Worm (Caenorhabditis elegans): ENCODE results near the gene F14H3.4.

F14H3.4 gene

ce11 chrV:16047052-16047451 is 7.8 kb downstream of the F14H3.4 start:
- TF ChIP-seq unc-39 (tag; optimal IDR thresholded peaks at IDR 0.05) (no peak), cey-2 (tag; optimal IDR thresholded peaks at IDR 0.05; ENCODE audit: borderline replicate concordance, insufficient read depth) (no peak), set-16 (GFP tag; IDR thresholded peaks at IDR 0.05) (peak; percentile 90), lin-38 (GFP tag; IDR thresholded peaks at IDR 0.05) (no peak), ceh-82 (tag; optimal IDR thresholded peaks at IDR 0.05) (no peak)

ce11 chrV:16046573-16046972 is 8.3 kb downstream of the F14H3.4 start, which contains the start of gene ZK285.2:
Gene ZK285.2 (plus strand): TSS chrV:16046873.
- TF ChIP-seq lin-29 (GFP tag; IDR thresholded peaks at IDR 0.05) (no peak), nhr-111 (GFP tag; optimal IDR thresholded peaks at IDR 0.05) (no peak), ZK337.2 (GFP tag; IDR thresholded peaks at IDR 0.05) (no peak), nhr-10 (tag; optimal IDR thresholded peaks at IDR 0.05) (no peak), aha-1 (tag) (no peak), fkh-10 (GFP tag; optimal IDR thresholded peaks at IDR 0.05) (no peak), nhr-25 (tag; optimal IDR thresholded peaks at IDR 0.05; ENCODE audit: borderline replicate concordance, insufficient read depth) (no peak), ceh-44 (GFP tag; IDR thresholded peaks at IDR 0.05) (no peak), php-3 (GFP tag; IDR thresholded peaks at IDR 0.05) (no peak), snpc-1.2 (GFP tag; IDR thresholded peaks at IDR 0.05) (no peak)

- TF ChIP-seq mxl-2 (GFP tag; conservative IDR thresholded peaks at IDR 0.05) (no peak), spr-3 (GFP tag; optimal IDR thresholded peaks at IDR 0.05) (no peak), nhr-48 (tag; optimal IDR thresholded peaks at IDR 0.05) (peak; percentile 91), mdl-1 (tag; optimal IDR thresholded peaks at IDR 0.05) (peak in 1 of 2 experiments; percentile 72), sdz-12 (GFP tag; optimal IDR thresholded peaks at IDR 0.05) (no peak), daf-16 (GFP tag; optimal IDR thresholded peaks at IDR 0.05) (peak in 1 of 2 experiments; percentile 91), daf-16 (tag; optimal IDR thresholded peaks at IDR 0.05) (peak; percentile 100), hif-1 (tag; optimal IDR thresholded peaks at IDR 0.05) (peak in 1 of 2 experiments; percentile 4), php-3 (GFP tag; IDR thresholded peaks at IDR 0.05) (peak; percentile 74), nhr-102 (tag; optimal IDR thresholded peaks at IDR 0.05) (peak; percentile 89), nhr-6 (tag; optimal IDR thresholded peaks at IDR 0.05) (peak; percentile 20), mxl-3 (GFP tag; optimal IDR thresholded peaks at IDR 0.05) (peak; percentile 18), nhr-10 (tag; optimal IDR thresholded peaks at IDR 0.05) (peak; percentile 46), T20F7.1 (GFP tag; optimal IDR thresholded peaks at IDR 0.05) (peak; percentile 38), tra-1 (GFP tag; IDR thresholded peaks at IDR 0.05) (peak; percentile 69), ZK546.5 (tag; optimal IDR thresholded peaks at IDR 0.05) (no peak), nhr-77 (tag; optimal IDR thresholded peaks at IDR 0.05) (peak; percentile 58), nhr-28 (tag; optimal IDR thresholded peaks at IDR 0.05) (peak; percentile 80), hlh-11 (tag; optimal IDR thresholded peaks at IDR 0.05) (peak; percentile 91), F37D6.2 (tag; optimal IDR thresholded peaks at IDR 0.05) (no peak), hlh-30 (tag; optimal IDR thresholded peaks at IDR 0.05; ENCODE audit: insufficient read depth) (peak; percentile 77), dve-1 (tag; optimal IDR thresholded peaks at IDR 0.05; ENCODE audit: insufficient read depth) (peak; percentile 97), lin-1 (GFP tag; IDR thresholded peaks at IDR 0.05) (peak; percentile 83), pqm-1 (tag; optimal IDR thresholded peaks at IDR 0.05) (peak; percentile 67), lir-3 (tag; optimal IDR thresholded peaks at IDR 0.05) (no peak), daf-12 (tag; optimal IDR thresholded peaks at IDR 0.05) (no peak), zfp-3 (GFP tag; conservative IDR thresholded peaks at IDR 0.05) (no peak), ceh-20 (GFP tag; IDR thresholded peaks at IDR 0.05) (no peak), ama-1 (optimal IDR thresholded peaks at IDR 0.05) (no peak), dmd-6 (GFP tag; IDR thresholded peaks at IDR 0.05) (peak; percentile 95), madf-5 (GFP tag; IDR thresholded peaks at IDR 0.05) (no peak)
These were observed 9.0 kb downstream of the F14H3.4 start, which contains the start of gene T10C6.15 for ce11 chrV:16045837-16046236. Gene T10C6.15 (minus strand): TSS chrV:16045940.
